Worm (Caenorhabditis elegans) whole organism, L1 larva: Measurements from ENCODE around the gene ins-15.

Experiments used
- ama-1 ChIP-seq: fragments of 150-350 bp; optimal IDR thresholded peaks from 2 replicates; lab custom pipeline; 2014
- blmp-1 ChIP-seq: fragments of 150-350 bp; optimal IDR thresholded peaks from 2 replicates; lab custom pipeline; 2014; ENCODE audit warnings: missing biosample characterization, missing genetic modification characterization
- egl-27 ChIP-seq, 2 experiments: fragments of 150-350 bp in 1 of 2; sonication (generic microtip); optimal IDR thresholded peaks; 3 replicates each; lab custom pipeline; 2017 to 2018; ENCODE audit warnings: missing biosample characterization in 2 of 2, missing genetic modification characterization in 2 of 2, missing genetic modification reagents in 2 of 2
- lin-35 ChIP-seq, 2 experiments: fragments of 150-350 bp; optimal IDR thresholded peaks; 2 replicates each; lab custom pipeline; 2014; ENCODE audit warnings: missing biosample characterization in 2 of 2, missing genetic modification characterization in 2 of 2, missing genetic modification reagents in 2 of 2
- unc-62 ChIP-seq: fragments of 150-350 bp; optimal IDR thresholded peaks from 2 replicates; lab custom pipeline; 2014; ENCODE audit warnings: missing biosample characterization, missing genetic modification reagents, missing genetic modification characterization

- TF ChIP-seq blmp-1 (tag; lab: Kevin White, UChicago) (no peak), unc-62 (GFP tag; lab: Kevin White, UChicago) (no peak), lin-35 (GFP tag; optimal IDR thresholded peaks at IDR 0.05; lab: Kevin White, UChicago) (no peak), ama-1 (lab: Kevin White, UChicago) (no peak), egl-27 (tag; optimal IDR thresholded peaks at IDR 0.05; lab: Kevin White, UChicago) (no peak)
These were observed 17.7 kb downstream of the ins-15 start for ce11 chrII:6726814-6727213.
